Fruit fly (Drosophila melanogaster): Measurements from ENCODE around the gene Pdhb.

The Pdhb gene

dm6 chr3R:29075631-29076398, 37.1 kb upstream of the Pdhb start:
- TF ChIP-seq h (optimal IDR thresholded peaks at IDR 0.05) (no peak), Myc (optimal IDR thresholded peaks at IDR 0.05) (no peak), ttk (optimal IDR thresholded peaks at IDR 0.05) (no peak), Sin3A (optimal IDR thresholded peaks at IDR 0.05) (no peak), psq (optimal IDR thresholded peaks at IDR 0.05) (no peak), insv (optimal IDR thresholded peaks at IDR 0.05) (no peak)

DNA sequence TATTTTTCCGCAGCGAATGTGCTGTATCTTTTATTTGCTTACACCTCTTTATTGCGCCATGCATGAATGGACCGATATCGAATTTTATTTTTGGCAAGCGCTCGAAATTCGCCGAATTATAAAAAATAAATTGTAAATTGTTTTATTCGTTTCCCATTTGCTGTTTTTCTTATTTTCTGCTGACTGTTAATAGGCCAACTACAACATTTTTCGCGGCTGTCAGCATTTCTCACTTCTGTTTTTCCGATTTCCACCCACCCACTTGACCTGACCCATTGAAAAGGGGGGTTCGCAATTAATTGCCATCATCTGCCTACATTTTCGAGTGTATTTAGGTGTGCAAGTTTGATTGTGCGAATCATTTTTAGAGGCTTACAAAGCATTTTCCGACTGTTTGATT, 36.3 kb upstream of the Pdhb start:
- TF ChIP-seq psq (optimal IDR thresholded peaks at IDR 0.05) (no peak), Myc (optimal IDR thresholded peaks at IDR 0.05) (no peak), h (optimal IDR thresholded peaks at IDR 0.05) (no peak), Sin3A (optimal IDR thresholded peaks at IDR 0.05) (no peak), insv (optimal IDR thresholded peaks at IDR 0.05) (no peak), ttk (optimal IDR thresholded peaks at IDR 0.05) (no peak)

DNA sequence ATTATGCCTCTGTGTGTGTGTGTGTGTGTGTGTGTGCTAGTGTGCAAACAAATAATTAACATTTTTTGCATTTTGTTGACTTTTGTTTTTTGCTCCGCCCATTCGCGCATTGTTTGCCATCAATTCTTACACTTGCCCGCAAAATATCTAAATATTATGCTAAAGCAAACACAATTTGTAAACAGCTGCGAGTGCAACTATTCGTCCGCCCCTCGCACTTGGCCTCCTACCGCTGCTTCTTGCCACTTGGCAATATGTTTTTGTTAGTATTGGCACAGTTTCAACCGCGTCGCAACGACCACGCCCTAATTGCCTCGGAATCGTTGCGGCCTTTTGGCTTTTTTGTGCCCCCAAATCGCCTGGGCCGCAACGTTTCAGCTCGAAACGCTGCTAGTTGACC, 35.3 kb upstream of the Pdhb start:
- TF ChIP-seq insv (optimal IDR thresholded peaks at IDR 0.05) (no peak), ttk (optimal IDR thresholded peaks at IDR 0.05) (no peak), psq (optimal IDR thresholded peaks at IDR 0.05) (no peak)

DNA sequence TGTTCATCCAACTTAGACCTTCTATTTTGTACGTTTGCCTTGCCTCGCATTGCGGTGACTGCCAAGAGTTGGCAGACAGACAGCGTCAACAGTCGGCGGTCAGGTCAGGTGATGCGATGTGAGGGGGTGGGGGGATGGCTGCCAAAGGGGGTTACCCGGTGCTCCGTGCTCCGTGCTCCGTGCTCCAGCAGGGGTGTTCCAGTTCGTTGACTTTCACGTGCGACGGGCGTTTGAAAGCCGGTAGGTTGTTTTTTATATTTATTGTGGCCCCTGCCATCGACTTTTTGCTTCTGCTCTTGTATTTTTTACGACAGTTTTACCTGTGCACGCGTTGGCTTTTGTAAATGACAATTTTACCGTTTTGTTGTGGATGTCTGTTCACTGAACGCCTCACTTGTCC, 30.8 kb upstream of the Pdhb start:
- no peak for TF ChIP-seq Myc (optimal IDR thresholded peaks at IDR 0.05)
- no peak for TF ChIP-seq insv (optimal IDR thresholded peaks at IDR 0.05)
- TF ChIP-seq Sin3A (optimal IDR thresholded peaks at IDR 0.05) = no peak
- TF ChIP-seq psq (optimal IDR thresholded peaks at IDR 0.05) = no peak

DNA sequence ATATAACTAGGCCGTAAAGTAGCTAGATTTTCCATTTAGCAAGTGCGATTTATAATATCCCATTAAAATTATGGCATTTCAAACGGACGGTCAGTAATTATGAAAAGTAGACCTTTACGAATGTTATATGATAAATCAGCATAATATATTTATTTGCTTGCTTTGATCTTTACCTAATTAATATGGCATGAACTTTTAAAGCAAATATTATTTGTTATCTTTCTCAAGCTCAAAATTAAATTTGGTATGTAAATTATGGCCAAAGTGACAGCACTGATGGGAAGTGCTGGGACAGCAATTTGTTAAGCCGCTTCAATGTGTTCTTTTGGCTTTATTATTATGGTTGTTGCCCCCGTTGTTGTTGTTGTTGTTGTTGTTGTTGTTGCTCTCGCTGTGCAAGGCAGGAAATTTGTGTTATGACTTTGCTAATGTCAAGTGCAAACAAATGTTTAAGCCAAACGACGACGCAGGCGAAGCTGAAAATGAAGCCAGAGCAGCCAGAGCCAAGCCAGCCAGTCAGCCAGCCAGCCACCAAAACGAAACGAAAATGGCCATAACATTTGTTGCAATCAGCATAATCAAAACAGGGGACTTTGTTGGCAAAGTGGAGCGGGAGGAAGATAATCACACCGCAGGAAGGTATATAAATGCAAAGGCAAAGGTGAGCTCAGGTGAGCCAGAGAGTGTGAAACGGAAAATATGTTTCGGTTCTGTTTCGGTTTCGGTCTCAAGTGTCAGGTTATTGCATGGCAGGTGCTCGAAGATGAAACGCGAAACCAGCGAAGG, 30.2 kb upstream of the Pdhb start:
- no peak for TF ChIP-seq h (optimal IDR thresholded peaks at IDR 0.05)
- TF ChIP-seq ttk (optimal IDR thresholded peaks at IDR 0.05) = no peak
- TF ChIP-seq insv (optimal IDR thresholded peaks at IDR 0.05) = no peak
- TF ChIP-seq Myc (optimal IDR thresholded peaks at IDR 0.05) = no peak
- TF ChIP-seq Sin3A (optimal IDR thresholded peaks at IDR 0.05) = no peak
- no peak for TF ChIP-seq psq (optimal IDR thresholded peaks at IDR 0.05)

- TF ChIP-seq insv (optimal IDR thresholded peaks at IDR 0.05) (no peak), Sin3A (optimal IDR thresholded peaks at IDR 0.05) (no peak), Myc (optimal IDR thresholded peaks at IDR 0.05) (no peak), psq (optimal IDR thresholded peaks at IDR 0.05) (no peak), ttk (optimal IDR thresholded peaks at IDR 0.05) (no peak), h (optimal IDR thresholded peaks at IDR 0.05) (no peak)
Measured at dm6 chr3R:29083459-29084457, 29.1 kb upstream of the Pdhb start.

DNA sequence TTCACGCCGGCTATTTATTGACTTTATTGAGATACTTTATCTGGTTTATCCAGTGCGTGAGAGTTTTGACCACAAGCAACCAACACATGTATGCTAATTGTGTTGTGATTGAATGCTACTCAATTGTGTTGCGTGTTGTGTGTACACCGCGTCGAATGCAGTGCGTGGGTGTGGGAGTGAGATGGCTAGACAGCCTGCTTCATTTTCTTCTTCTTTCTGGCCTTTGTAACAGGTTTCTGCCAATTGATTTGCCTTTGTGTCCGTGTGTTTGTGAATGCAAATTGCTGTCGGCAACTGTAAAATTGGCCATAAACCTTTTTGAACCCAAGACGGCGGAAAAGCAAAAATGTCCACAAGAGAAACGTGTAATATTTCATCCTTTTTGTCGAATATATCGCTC, 26.0 kb upstream of the Pdhb start:
- TF ChIP-seq insv (optimal IDR thresholded peaks at IDR 0.05) (no peak), psq (optimal IDR thresholded peaks at IDR 0.05) (no peak), Myc (optimal IDR thresholded peaks at IDR 0.05) (no peak), ttk (optimal IDR thresholded peaks at IDR 0.05) (no peak)

DNA sequence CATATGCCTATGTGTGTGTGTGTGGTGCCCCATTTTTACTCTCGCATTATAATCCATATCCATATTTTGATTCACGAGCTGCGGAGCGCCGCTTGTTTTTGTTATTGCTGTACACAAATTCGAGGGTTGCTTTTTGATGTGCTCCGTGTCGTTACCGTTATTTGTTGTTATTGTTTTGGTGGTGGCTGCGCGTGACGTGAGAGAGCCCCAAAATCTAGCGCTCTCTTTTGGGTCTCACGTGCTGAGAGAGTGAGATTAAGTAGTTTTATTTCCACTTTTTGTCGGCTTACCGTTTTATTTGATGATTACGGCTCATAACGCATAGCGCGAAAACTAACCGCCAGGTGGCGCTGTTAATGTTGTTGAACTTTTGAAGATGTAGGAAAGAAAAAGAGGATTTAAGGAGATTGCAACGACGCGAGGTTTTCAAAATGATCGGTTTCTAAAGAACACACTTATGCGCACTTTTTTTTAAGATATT, 25.5 kb upstream of the Pdhb start:
- TF ChIP-seq Myc (optimal IDR thresholded peaks at IDR 0.05) (no peak), h (optimal IDR thresholded peaks at IDR 0.05) (no peak), insv (optimal IDR thresholded peaks at IDR 0.05) (no peak), Sin3A (optimal IDR thresholded peaks at IDR 0.05) (no peak), ttk (optimal IDR thresholded peaks at IDR 0.05) (no peak), psq (optimal IDR thresholded peaks at IDR 0.05) (no peak)

DNA sequence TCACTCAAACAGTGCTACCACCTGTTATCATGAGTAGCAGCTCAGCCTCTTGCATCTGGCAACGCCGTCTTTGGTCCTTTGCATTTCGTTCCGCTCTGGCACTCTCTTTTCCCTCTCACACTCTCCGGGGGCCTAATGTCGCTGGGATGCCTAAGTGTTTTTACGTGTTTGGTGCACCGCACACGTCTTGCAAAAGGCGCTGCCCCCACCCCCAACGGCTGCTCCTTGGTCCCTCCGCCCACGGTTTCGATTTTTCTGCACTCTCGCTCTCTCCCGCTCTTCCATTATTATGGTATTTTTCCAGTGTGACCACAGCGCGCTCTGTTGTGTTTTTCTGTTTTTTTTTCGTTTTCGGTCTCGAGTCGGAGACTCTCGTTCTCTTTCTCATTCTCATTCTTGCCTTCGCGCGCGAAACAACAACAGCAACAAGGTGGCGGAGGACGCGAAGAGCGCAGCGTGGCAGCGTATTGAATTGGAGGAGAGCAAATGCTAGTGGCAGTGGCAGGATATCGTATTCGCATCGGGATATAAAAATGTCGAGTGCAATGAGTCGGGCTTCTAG, 24.9 kb upstream of the Pdhb start:
- no peak for TF ChIP-seq Myc (optimal IDR thresholded peaks at IDR 0.05)
- TF ChIP-seq psq (optimal IDR thresholded peaks at IDR 0.05) = no peak
- TF ChIP-seq ttk (optimal IDR thresholded peaks at IDR 0.05) = no peak
- TF ChIP-seq insv (optimal IDR thresholded peaks at IDR 0.05) = no peak
- TF ChIP-seq h (optimal IDR thresholded peaks at IDR 0.05) = no peak

dm6 chr3R:29088938-29089661, 23.8 kb upstream of the Pdhb start:
- TF ChIP-seq insv (optimal IDR thresholded peaks at IDR 0.05) (no peak), Myc (optimal IDR thresholded peaks at IDR 0.05) (no peak), ttk (optimal IDR thresholded peaks at IDR 0.05) (no peak), h (optimal IDR thresholded peaks at IDR 0.05) (no peak), psq (optimal IDR thresholded peaks at IDR 0.05) (no peak), Sin3A (optimal IDR thresholded peaks at IDR 0.05) (no peak)

- TF ChIP-seq h (optimal IDR thresholded peaks at IDR 0.05) = no peak
Measured at dm6 chr3R:29089662-29090007, 23.2 kb upstream of the Pdhb start.

Measured in Kc167 (cell line).